Worm (Caenorhabditis elegans): Measurements from ENCODE around the gene mog-1.

The mog-1 gene

ce11 chrIII:9991324-9991723 is 35.3 kb upstream of the mog-1 start:
- no peak for TF ChIP-seq fkh-10 (GFP tag; optimal IDR thresholded peaks at IDR 0.05)
- no peak for TF ChIP-seq pha-4 (tag; optimal IDR thresholded peaks at IDR 0.05)
- no peak for TF ChIP-seq pha-2 (tag; optimal IDR thresholded peaks at IDR 0.05)
- no peak for TF ChIP-seq pag-3 (tag; optimal IDR thresholded peaks at IDR 0.05; ENCODE audit: borderline replicate concordance)
- TF ChIP-seq nhr-11 (tag; optimal IDR thresholded peaks at IDR 0.05): no peak
- TF ChIP-seq ceh-14 (tag; optimal IDR thresholded peaks at IDR 0.05): no peak
- no peak for TF ChIP-seq hlh-30 (tag; optimal IDR thresholded peaks at IDR 0.05; ENCODE audit: insufficient read depth)
- TF ChIP-seq ets-4 (tag; optimal IDR thresholded peaks at IDR 0.05): no peak
- TF ChIP-seq rnt-1 (tag; optimal IDR thresholded peaks at IDR 0.05): no peak
- TF ChIP-seq odd-2 (tag; optimal IDR thresholded peaks at IDR 0.05): no peak
- no peak for TF ChIP-seq unc-3 (GFP tag; conservative IDR thresholded peaks at IDR 0.05)
- TF ChIP-seq unc-3 (tag; optimal IDR thresholded peaks at IDR 0.05): no peak
- no peak for TF ChIP-seq unc-86 (tag; optimal IDR thresholded peaks at IDR 0.05)
- TF ChIP-seq nhr-232 (tag; optimal IDR thresholded peaks at IDR 0.05): no peak
- no peak for TF ChIP-seq pqm-1 (tag; optimal IDR thresholded peaks at IDR 0.05)
- TF ChIP-seq zip-5 (tag; optimal IDR thresholded peaks at IDR 0.05): no peak
- no peak for TF ChIP-seq ceh-31 (tag; optimal IDR thresholded peaks at IDR 0.05)
- no peak for TF ChIP-seq lin-11 (tag; optimal IDR thresholded peaks at IDR 0.05)
- no peak for TF ChIP-seq Y22D7AL.16 (tag; optimal IDR thresholded peaks at IDR 0.05)
- no peak for TF ChIP-seq unc-55 (GFP tag; optimal IDR thresholded peaks at IDR 0.05)

DNA sequence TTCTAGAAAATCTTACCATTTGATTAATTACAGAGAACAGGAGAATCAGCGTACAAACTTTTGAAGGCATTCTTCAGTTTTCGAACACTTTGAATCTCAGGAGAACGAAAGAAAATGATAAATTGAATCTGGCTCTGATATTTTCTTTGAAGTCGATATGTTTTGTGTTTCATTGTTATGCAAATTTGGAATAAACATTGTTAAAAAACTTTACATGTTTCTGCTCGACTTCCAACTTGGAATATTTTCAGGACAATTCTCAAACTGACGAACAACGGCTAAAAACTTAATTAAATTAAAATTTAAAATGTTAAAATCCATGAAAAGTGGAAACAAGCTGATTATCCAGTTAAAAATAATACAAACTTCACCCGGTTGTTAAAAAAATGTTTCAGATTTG is 32.3 kb upstream of the mog-1 start, which contains the start of gene C05B5.1:
C05B5.1 (minus strand) TSS at position 101 of the 400 bp plus-strand sequence.
- TF ChIP-seq dmd-4 (tag; optimal IDR thresholded peaks at IDR 0.05; ENCODE audit: borderline replicate concordance) (no peak), pat-9 (tag; optimal IDR thresholded peaks at IDR 0.05) (no peak), hlh-30 (tag; optimal IDR thresholded peaks at IDR 0.05; ENCODE audit: insufficient read depth) (no peak), pros-1 (tag; optimal IDR thresholded peaks at IDR 0.05) (no peak), hlh-8 (tag; optimal IDR thresholded peaks at IDR 0.05) (no peak), pha-4 (tag; optimal IDR thresholded peaks at IDR 0.05) (no peak), ceh-19 (GFP tag; optimal IDR thresholded peaks at IDR 0.05) (no peak), fax-1 (tag; optimal IDR thresholded peaks at IDR 0.05) (no peak), ttx-3 (tag; optimal IDR thresholded peaks at IDR 0.05) (no peak), che-1 (tag; optimal IDR thresholded peaks at IDR 0.05) (no peak), nhr-232 (tag; optimal IDR thresholded peaks at IDR 0.05) (no peak), K02D7.2 (tag; optimal IDR thresholded peaks at IDR 0.05) (no peak), Y22D7AL.16 (tag; optimal IDR thresholded peaks at IDR 0.05) (no peak), pax-1 (tag; optimal IDR thresholded peaks at IDR 0.05) (no peak), elt-4 (tag; optimal IDR thresholded peaks at IDR 0.05) (no peak), nhr-11 (tag; optimal IDR thresholded peaks at IDR 0.05) (no peak), ceh-14 (tag; optimal IDR thresholded peaks at IDR 0.05) (no peak), sox-2 (GFP tag; IDR thresholded peaks at IDR 0.05) (no peak), ceh-45 (GFP tag; IDR thresholded peaks at IDR 0.05) (no peak)

ce11 chrIII:9986827-9987429 is 30.9 kb upstream of the mog-1 start, which contains the start of gene C05B5.12:
Gene C05B5.12, plus strand, starts transcription at chrIII:9987379.
- TF ChIP-seq odd-2 (tag; optimal IDR thresholded peaks at IDR 0.05) (no peak), lim-6 (tag; optimal IDR thresholded peaks at IDR 0.05) (no peak), pha-4 (tag; optimal IDR thresholded peaks at IDR 0.05) (no peak), ceh-18 (tag; optimal IDR thresholded peaks at IDR 0.05) (peak; percentile 10), unc-55 (GFP tag; optimal IDR thresholded peaks at IDR 0.05) (peak; percentile 87), ets-4 (tag; optimal IDR thresholded peaks at IDR 0.05) (no peak), rnt-1 (tag; optimal IDR thresholded peaks at IDR 0.05) (no peak), ttx-3 (tag; optimal IDR thresholded peaks at IDR 0.05) (no peak), pat-9 (tag; optimal IDR thresholded peaks at IDR 0.05) (no peak), K09A11.1 (tag; optimal IDR thresholded peaks at IDR 0.05; ENCODE audit: insufficient read depth) (no peak), unc-3 (GFP tag; conservative IDR thresholded peaks at IDR 0.05) (no peak), unc-3 (tag; optimal IDR thresholded peaks at IDR 0.05) (no peak), sox-2 (GFP tag; IDR thresholded peaks at IDR 0.05) (no peak)

Measured in whole organism, late embryonic.